Worm (Caenorhabditis elegans) whole organism, L1 larva: ENCODE results near the gene F10B5.3.

Experiments used
- aha-1 ChIP-seq: fragments of 150-350 bp; optimal IDR thresholded peaks from 2 replicates; lab custom pipeline; 2014; ENCODE audit warnings: missing biosample characterization, missing genetic modification characterization
- aly-2 ChIP-seq: fragments of 150-350 bp; optimal IDR thresholded peaks from 2 replicates; lab custom pipeline; 2014; ENCODE audit warnings: missing biosample characterization, missing genetic modification characterization
- ceh-63 ChIP-seq: fragments of 200-800 bp; sonication (Bioruptor generic); optimal IDR thresholded peaks from 2 replicates; lab custom pipeline; 2018; ENCODE audit warnings: mild to moderate bottlenecking, missing genetic modification characterization, missing compliant biosample characterization
- ceh-8 ChIP-seq: fragments of 200-800 bp; sonication (Bioruptor generic); optimal IDR thresholded peaks from 2 replicates; lab custom pipeline; 2018; ENCODE audit warnings: mild to moderate bottlenecking, missing genetic modification characterization, moderate library complexity, missing compliant biosample characterization
- ceh-88 ChIP-seq: fragments of 200-800 bp; sonication (Bioruptor generic); IDR thresholded peaks from 2 replicates; pipeline ENCODE4 v1.3.6; 2022; ENCODE audit warnings: missing genetic modification characterization, missing compliant biosample characterization
- dpl-1 ChIP-seq, 3 experiments: fragments of 150-350 bp in 2 of 3; sonication (generic microtip) in 1 of 3; optimal IDR thresholded peaks; 2 replicates each; lab custom pipeline; 2014 to 2017; ENCODE audit warnings: missing biosample characterization in 3 of 3, missing genetic modification characterization in 3 of 3, missing genetic modification reagents in 3 of 3
- dsc-1 ChIP-seq: sonication (generic microtip); optimal IDR thresholded peaks from 2 replicates; lab custom pipeline; 2016; ENCODE audit warnings: mild to moderate bottlenecking, missing genetic modification characterization, missing compliant biosample characterization
- efl-3 ChIP-seq: fragments of 200-800 bp; sonication (Bioruptor generic); optimal IDR thresholded peaks from 2 replicates; lab custom pipeline; 2018; ENCODE audit warnings: mild to moderate bottlenecking, missing genetic modification characterization, missing compliant biosample characterization
- egl-13 ChIP-seq: sonication (generic microtip); optimal IDR thresholded peaks from 2 replicates; lab custom pipeline; 2016; ENCODE audit warnings: missing genotype, missing genetic modification reagents, missing genetic modification characterization, missing compliant biosample characterization
- egl-27 ChIP-seq, 2 experiments: fragments of 150-350 bp in 1 of 2; sonication (generic microtip); optimal IDR thresholded peaks; 3 replicates each; lab custom pipeline; 2017 to 2018; ENCODE audit warnings: missing biosample characterization in 2 of 2, missing genetic modification characterization in 2 of 2, missing genetic modification reagents in 2 of 2
- elt-2 ChIP-seq: sonication (generic microtip); optimal IDR thresholded peaks from 2 replicates; lab custom pipeline; 2016; ENCODE audit warnings: missing genetic modification characterization, mild to moderate bottlenecking, inconsistent platforms, missing compliant biosample characterization, missing genetic modification reagents
- ets-5 ChIP-seq: fragments of 200-800 bp; sonication (Bioruptor generic); IDR thresholded peaks from 2 replicates; pipeline ENCODE4 v1.3.6; 2022; ENCODE audit warnings: missing genetic modification characterization, missing compliant biosample characterization
- fkh-10 ChIP-seq: sonication (generic microtip); optimal IDR thresholded peaks from 2 replicates; lab custom pipeline; 2017; ENCODE audit warnings: missing biosample characterization, missing genetic modification reagents, missing genetic modification characterization
- fkh-4 ChIP-seq: sonication (generic microtip); optimal IDR thresholded peaks from 2 replicates; lab custom pipeline; 2016; ENCODE audit warnings: missing compliant biosample characterization, missing genetic modification characterization, borderline replicate concordance
- fkh-8 ChIP-seq: sonication (generic microtip); optimal IDR thresholded peaks from 2 replicates; lab custom pipeline; 2016; ENCODE audit warnings: mild to moderate bottlenecking, missing genetic modification characterization, missing compliant biosample characterization
- fos-1 ChIP-seq: fragments of 150-350 bp; optimal IDR thresholded peaks from 2 replicates; lab custom pipeline; 2014; ENCODE audit warnings: missing biosample characterization, missing genetic modification characterization
- grh-1 ChIP-seq: fragments of 200-800 bp; sonication (Bioruptor generic); IDR thresholded peaks from 2 replicates; pipeline ENCODE4 v1.3.6; 2022; ENCODE audit warnings: missing genetic modification reagents, missing genetic modification characterization, missing compliant biosample characterization
- hlh-4 ChIP-seq: sonication (generic microtip); optimal IDR thresholded peaks from 2 replicates; lab custom pipeline; 2016; ENCODE audit warnings: mild to moderate bottlenecking, missing genetic modification characterization, missing compliant biosample characterization
- hpl-2 ChIP-seq: fragments of 150-350 bp; optimal IDR thresholded peaks from 2 replicates; lab custom pipeline; 2014; ENCODE audit warnings: missing biosample characterization, missing genetic modification reagents, missing genetic modification characterization
- jun-1 ChIP-seq: fragments of 150-350 bp; optimal IDR thresholded peaks from 2 replicates; lab custom pipeline; 2014; ENCODE audit warnings: missing biosample characterization, missing genetic modification reagents, missing genetic modification characterization
- lin-13 ChIP-seq: fragments of 150-350 bp; optimal IDR thresholded peaks from 2 replicates; lab custom pipeline; 2014; ENCODE audit warnings: missing biosample characterization, missing genetic modification reagents, missing genetic modification characterization
- lin-14 ChIP-seq: fragments of 200-800 bp; sonication (Bioruptor generic); optimal IDR thresholded peaks from 2 replicates; lab custom pipeline; 2018; ENCODE audit warnings: mild to moderate bottlenecking, missing genetic modification characterization, moderate library complexity, missing compliant biosample characterization
- lin-15B ChIP-seq: fragments of 150-350 bp; sonication (generic microtip); optimal IDR thresholded peaks from 3 replicates; lab custom pipeline; 2014; ENCODE audit warnings: missing biosample characterization, missing genetic modification characterization
- lin-35 ChIP-seq, 2 experiments: fragments of 150-350 bp; optimal IDR thresholded peaks; 2 replicates each; lab custom pipeline; 2014; ENCODE audit warnings: missing biosample characterization in 2 of 2, missing genetic modification characterization in 2 of 2, missing genetic modification reagents in 2 of 2
- lin-39 ChIP-seq: fragments of 150-350 bp; optimal IDR thresholded peaks from 2 replicates; lab custom pipeline; 2014; ENCODE audit warnings: missing biosample characterization, missing genetic modification reagents, missing genetic modification characterization
- lsy-2 ChIP-seq, 2 experiments: fragments of 150-350 bp; optimal IDR thresholded peaks; 2 replicates each; lab custom pipeline; 2014; ENCODE audit warnings: missing biosample characterization in 2 of 2, missing genetic modification characterization in 2 of 2
- mab-9 ChIP-seq: fragments of 200-800 bp; sonication (Bioruptor generic); IDR thresholded peaks from 2 replicates; pipeline ENCODE4 v1.3.6; 2022; ENCODE audit warnings: missing genetic modification reagents, missing genetic modification characterization, missing compliant biosample characterization
- mdl-1 ChIP-seq, 2 experiments: fragments of 150-350 bp; optimal IDR thresholded peaks; 2 replicates each; lab custom pipeline; 2014 to 2017; ENCODE audit warnings: missing biosample characterization in 2 of 2, missing genetic modification characterization in 2 of 2, inconsistent platforms in 1 of 2
- nhr-19 ChIP-seq: fragments of 200-800 bp; sonication (Bioruptor generic); conservative IDR thresholded peaks from 2 replicates; pipeline ENCODE4 v1.3.6; 2022; ENCODE audit warnings: missing genetic modification characterization, missing compliant biosample characterization
- nhr-20 ChIP-seq: sonication (generic microtip); optimal IDR thresholded peaks from 2 replicates; lab custom pipeline; 2016; ENCODE audit warnings: mild to moderate bottlenecking, missing genetic modification characterization, missing compliant biosample characterization
- nhr-76 ChIP-seq: sonication (generic microtip); optimal IDR thresholded peaks from 2 replicates; lab custom pipeline; 2017; ENCODE audit warnings: missing biosample characterization, missing genetic modification characterization
- nhr-84 ChIP-seq: sonication (generic microtip); optimal IDR thresholded peaks from 2 replicates; lab custom pipeline; 2017; ENCODE audit warnings: missing biosample characterization, missing genetic modification characterization
- pax-3 ChIP-seq: fragments of 200-800 bp; sonication (Bioruptor generic); optimal IDR thresholded peaks from 2 replicates; lab custom pipeline; 2018; ENCODE audit warnings: mild to moderate bottlenecking, missing genetic modification characterization, moderate library complexity, missing compliant biosample characterization
- pqm-1 ChIP-seq: sonication (generic microtip); optimal IDR thresholded peaks from 3 replicates; lab custom pipeline; 2017; ENCODE audit warnings: missing biosample characterization, missing genetic modification characterization
- rnt-1 ChIP-seq: sonication (generic microtip); optimal IDR thresholded peaks from 2 replicates; lab custom pipeline; 2016; ENCODE audit warnings: mild to moderate bottlenecking, missing genetic modification characterization, moderate library complexity, missing compliant biosample characterization
- skn-1 ChIP-seq: fragments of 150-350 bp; optimal IDR thresholded peaks from 2 replicates; lab custom pipeline; 2014; ENCODE audit warnings: missing biosample characterization, missing genetic modification characterization
- snpc-4 ChIP-seq: fragments of 150-350 bp; optimal IDR thresholded peaks from 2 replicates; lab custom pipeline; 2014; ENCODE audit warnings: missing biosample characterization, missing genetic modification characterization
- snu-23 ChIP-seq: sonication (generic microtip); optimal IDR thresholded peaks from 2 replicates; lab custom pipeline; 2016; ENCODE audit warnings: missing genetic modification characterization, missing compliant biosample characterization
- sptf-1 ChIP-seq: fragments of 150-350 bp; optimal IDR thresholded peaks from 2 replicates; lab custom pipeline; 2014; ENCODE audit warnings: missing biosample characterization, missing genetic modification characterization
- sup-37 ChIP-seq: fragments of 200-800 bp; sonication (Bioruptor generic); optimal IDR thresholded peaks from 2 replicates; lab custom pipeline; 2018; ENCODE audit warnings: mild to moderate bottlenecking, missing genetic modification characterization, missing compliant biosample characterization
- tbx-2 ChIP-seq: sonication (generic microtip); optimal IDR thresholded peaks from 2 replicates; lab custom pipeline; 2016; ENCODE audit warnings: missing genetic modification characterization, missing compliant biosample characterization
- tlp-1 ChIP-seq: fragments of 150-350 bp; optimal IDR thresholded peaks from 2 replicates; lab custom pipeline; 2014; ENCODE audit warnings: missing biosample characterization, missing genetic modification characterization
- unc-86 ChIP-seq: sonication (generic microtip); optimal IDR thresholded peaks from 2 replicates; lab custom pipeline; 2016; ENCODE audit warnings: missing genetic modification characterization, missing compliant biosample characterization
- unc-98 ChIP-seq: fragments of 200-800 bp; sonication (Bioruptor generic); IDR thresholded peaks from 2 replicates; pipeline ENCODE4 v1.3.6; 2022; ENCODE audit warnings: missing genetic modification characterization, missing compliant biosample characterization
- vab-15 ChIP-seq: sonication (generic microtip); optimal IDR thresholded peaks from 2 replicates; lab custom pipeline; 2017; ENCODE audit warnings: missing genotype, mild to moderate bottlenecking, missing genetic modification characterization, missing compliant biosample characterization
- zag-1 ChIP-seq: fragments of 150-350 bp; optimal IDR thresholded peaks from 2 replicates; lab custom pipeline; 2014; ENCODE audit warnings: missing biosample characterization, missing genetic modification characterization
- zip-4 ChIP-seq: fragments of 200-800 bp; sonication (Bioruptor generic); optimal IDR thresholded peaks from 2 replicates; lab custom pipeline; 2018; ENCODE audit warnings: mild to moderate bottlenecking, missing genetic modification characterization, moderate library complexity, missing compliant biosample characterization
- ztf-11 ChIP-seq, 2 experiments: sonication (generic microtip); optimal IDR thresholded peaks; 2 replicates each; lab custom pipeline; 2016 to 2017; ENCODE audit warnings: missing genetic modification characterization in 2 of 2, missing biosample characterization in 1 of 2, missing compliant biosample characterization in 1 of 2
- ztf-4 ChIP-seq: fragments of 150-350 bp; optimal IDR thresholded peaks from 2 replicates; lab custom pipeline; 2014; ENCODE audit warnings: missing biosample characterization, missing genetic modification characterization

The F10B5.3 gene

DNA sequence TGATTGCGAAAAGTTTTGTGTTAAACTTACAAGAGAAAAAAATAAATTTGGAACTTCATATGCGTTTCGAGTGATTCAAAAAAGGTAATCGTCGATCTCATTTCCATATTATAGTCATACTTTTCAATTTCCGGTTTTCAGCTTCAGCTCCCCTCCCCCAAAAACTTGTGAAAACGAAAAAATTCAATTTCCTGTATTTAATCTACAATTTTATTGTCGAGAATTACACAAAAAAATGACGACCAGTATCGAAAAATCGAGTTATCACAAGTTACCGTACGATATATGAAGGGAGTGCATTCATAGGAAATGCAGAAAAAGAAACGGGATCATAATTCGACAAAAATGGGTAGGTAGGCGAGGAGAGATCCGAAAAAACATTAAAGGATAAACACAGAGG, 37.8 kb downstream of the F10B5.3 start, which contains the start of gene lron-4:
lron-4 (minus strand) TSS at position 101 of the 400 bp plus-strand sequence.
- TF ChIP-seq pqm-1 (tag; lab: Kevin White, UChicago) (no peak), ceh-8 (no peak), fkh-8 (peak; percentile 15), lin-35 (GFP tag; optimal IDR thresholded peaks at IDR 0.05; lab: Kevin White, UChicago) (no peak), skn-1 (tag; lab: Kevin White, UChicago) (no peak), ceh-63 (GFP tag; lab: Kevin White, UChicago) (no peak), unc-86 (tag; lab: Kevin White, UChicago) (no peak), rnt-1 (tag; lab: Kevin White, UChicago) (no peak)

DNA sequence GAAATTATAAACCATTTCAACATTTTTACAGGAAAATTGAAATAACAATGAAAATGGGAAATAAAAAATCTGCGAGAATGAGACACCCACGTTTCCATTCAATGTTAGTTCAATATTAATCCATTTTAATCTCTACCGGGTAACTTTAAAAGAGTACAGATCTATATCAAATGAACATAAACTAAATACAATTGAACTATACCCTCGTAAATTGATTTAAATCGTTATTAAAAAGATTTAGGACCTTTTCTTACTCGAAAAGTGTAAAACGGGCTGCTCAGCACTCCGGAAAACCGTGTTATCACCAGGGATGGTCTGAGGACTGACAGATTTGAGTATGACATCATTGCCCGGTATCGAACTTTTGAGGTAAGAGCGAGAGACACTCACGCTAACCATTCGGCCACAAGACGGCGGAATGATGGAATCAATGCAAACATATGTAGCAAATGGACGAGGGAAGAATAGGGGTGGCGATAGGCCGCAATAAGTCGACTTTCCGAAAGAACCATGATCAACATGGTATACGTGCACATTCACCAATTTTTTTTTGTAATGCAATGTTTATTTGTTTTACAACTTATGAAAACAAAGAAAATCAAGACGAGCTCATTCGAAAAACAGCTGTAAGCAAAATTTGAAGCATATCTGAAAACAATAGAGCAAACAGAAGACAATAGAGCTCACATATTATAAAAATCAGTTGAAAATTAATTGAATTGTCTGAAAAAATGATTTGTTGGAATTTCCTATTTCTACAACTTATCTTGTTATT, 42.7 kb downstream of the F10B5.3 start, which contains the start of the genes chst-1 and C41C4.9:
chst-1 (minus strand) TSS at position 51 of the 775 bp plus-strand sequence.
C41C4.9 (plus strand) TSS at position 725 of the 775 bp plus-strand sequence.
- TF ChIP-seq lin-13 (GFP tag; lab: Kevin White, UChicago) (peak; percentile 17), egl-27 (tag; optimal IDR thresholded peaks at IDR 0.05; lab: Kevin White, UChicago) (peak in 1 of 2 experiments; percentile 35), pax-3 (tag; lab: Kevin White, UChicago) (no peak), tbx-2 (tag; lab: Kevin White, UChicago) (no peak), ceh-88 (GFP tag; lab: Robert Waterston, UW) (no peak), sptf-1 (tag; lab: Kevin White, UChicago) (no peak), ets-5 (GFP tag; lab: Robert Waterston, UW) (no peak), dsc-1 (tag; lab: Kevin White, UChicago) (peak; percentile 65), nhr-76 (tag; lab: Kevin White, UChicago) (no peak), zip-4 (GFP tag; lab: Kevin White, UChicago) (no peak), fkh-8 (no peak), nhr-20 (tag; lab: Kevin White, UChicago) (peak; percentile 61), hlh-4 (tag; lab: Kevin White, UChicago) (no peak), ceh-63 (GFP tag; lab: Kevin White, UChicago) (no peak), unc-98 (0 out of 2 replicates have a peak, but pooled peaks have one; percentile 10), zag-1 (no peak), lin-14 (GFP tag; lab: Kevin White, UChicago) (peak; percentile 34), aha-1 (tag; lab: Kevin White, UChicago) (no peak), fos-1 (peak; percentile 47), nhr-19 (GFP tag; lab: Robert Waterston, UW) (peak; percentile 56), mab-9 (GFP tag; lab: Robert Waterston, UW) (no peak), rnt-1 (tag; lab: Kevin White, UChicago) (peak; percentile 84), lin-15B (tag; lab: Kevin White, UChicago) (no peak), snpc-4 (tag; lab: Kevin White, UChicago) (peak; percentile 29), grh-1 (GFP tag; lab: Robert Waterston, UW) (no peak), aly-2 (tag; lab: Kevin White, UChicago) (peak; percentile 37), fkh-10 (GFP tag; lab: Kevin White, UChicago) (no peak), tlp-1 (tag; lab: Kevin White, UChicago) (no peak), ztf-11 (tag; optimal IDR thresholded peaks at IDR 0.05; lab: Kevin White, UChicago) (peak in 1 of 2 experiments; percentile 44), hpl-2 (no peak), vab-15 (tag; lab: Kevin White, UChicago) (peak; percentile 57), nhr-84 (tag; lab: Kevin White, UChicago) (no peak), elt-2 (peak; percentile 68), mdl-1 (tag; optimal IDR thresholded peaks at IDR 0.05; lab: Kevin White, UChicago) (peak in 1 of 2 experiments; percentile 79), dpl-1 (GFP tag; optimal IDR thresholded peaks at IDR 0.05; lab: Kevin White, UChicago) (peak; percentile 16 to 43 (median 39)), jun-1 (peak; percentile 38), lin-39 (tag; lab: Kevin White, UChicago) (no peak), efl-3 (GFP tag; lab: Kevin White, UChicago) (no peak), lsy-2 (tag; optimal IDR thresholded peaks at IDR 0.05; lab: Kevin White, UChicago) (peak; percentile 57 to 77), ztf-4 (tag; lab: Kevin White, UChicago) (peak; percentile 7), sup-37 (no peak), egl-13 (no peak), fkh-4 (tag; lab: Kevin White, UChicago) (no peak), snu-23 (GFP tag; lab: Kevin White, UChicago) (peak; percentile 61)
